Worm (Caenorhabditis elegans) whole organism, L3 larva: ENCODE measurements around the gene zag-1.

Experiments
- R02D3.7 ChIP-seq: fragments of 150-350 bp; optimal IDR thresholded peaks from 2 replicates; lab custom pipeline; 2014; ENCODE audit warnings: missing biosample characterization, missing genetic modification characterization
- ZK546.5 ChIP-seq: sonication (generic microtip); optimal IDR thresholded peaks from 2 replicates; lab custom pipeline; 2017; ENCODE audit warnings: missing biosample characterization, missing genetic modification characterization
- aly-2 ChIP-seq: fragments of 150-350 bp; optimal IDR thresholded peaks from 2 replicates; lab custom pipeline; 2014; ENCODE audit warnings: missing biosample characterization, missing genetic modification characterization
- ama-1 ChIP-seq: fragments of 150-350 bp; optimal IDR thresholded peaks from 2 replicates; lab custom pipeline; 2018
- ceh-16 ChIP-seq: sonication (generic microtip); optimal IDR thresholded peaks from 2 replicates; lab custom pipeline; 2017; ENCODE audit warnings: missing biosample characterization, missing genetic modification characterization
- ceh-82 ChIP-seq: fragments of 150-350 bp; optimal IDR thresholded peaks from 2 replicates; lab custom pipeline; 2014; ENCODE audit warnings: missing biosample characterization, missing genetic modification characterization
- ceh-9 ChIP-seq: sonication (generic microtip); optimal IDR thresholded peaks from 2 replicates; lab custom pipeline; 2018; ENCODE audit warnings: missing biosample characterization, missing genetic modification characterization
- egl-27 ChIP-seq: sonication (generic microtip); optimal IDR thresholded peaks from 4 replicates; lab custom pipeline; 2017; ENCODE audit warnings: missing biosample characterization, missing genetic modification reagents, missing genetic modification characterization
- egl-5 ChIP-seq: fragments of 150-350 bp; optimal IDR thresholded peaks from 2 replicates; lab custom pipeline; 2017; ENCODE audit warnings: missing biosample characterization, missing genetic modification reagents, missing genetic modification characterization, inconsistent platforms
- elt-2 ChIP-seq: sonication (generic microtip); optimal IDR thresholded peaks from 2 replicates; lab custom pipeline; 2016; ENCODE audit warnings: missing genetic modification reagents, mild to moderate bottlenecking, missing genetic modification characterization, missing compliant biosample characterization
- elt-3 ChIP-seq, 3 experiments: fragments of 150-350 bp in 1 of 3; sonication (generic microtip) in 2 of 3; optimal IDR thresholded peaks; 2 replicates in 2 of 3; 4 replicates in 1 of 3; lab custom pipeline; 2014 to 2017; ENCODE audit warnings: missing biosample characterization in 3 of 3, missing genetic modification characterization in 3 of 3
- fkh-10 ChIP-seq: sonication (generic microtip); optimal IDR thresholded peaks from 2 replicates; lab custom pipeline; 2017; ENCODE audit warnings: missing biosample characterization, missing genetic modification reagents, missing genetic modification characterization
- fkh-2 ChIP-seq: fragments of 150-350 bp; optimal IDR thresholded peaks from 2 replicates; lab custom pipeline; 2014; ENCODE audit warnings: missing biosample characterization, missing genetic modification reagents, missing genetic modification characterization
- fos-1 ChIP-seq: fragments of 150-350 bp; optimal IDR thresholded peaks from 2 replicates; lab custom pipeline; 2014; ENCODE audit warnings: missing biosample characterization, missing genetic modification characterization
- jun-1 ChIP-seq: fragments of 150-350 bp; optimal IDR thresholded peaks from 2 replicates; lab custom pipeline; 2014; ENCODE audit warnings: missing biosample characterization, missing genetic modification reagents, missing genetic modification characterization
- lsy-12 ChIP-seq: sonication (generic microtip); optimal IDR thresholded peaks from 2 replicates; lab custom pipeline; 2016; ENCODE audit warnings: mild to moderate bottlenecking, missing genetic modification characterization, missing compliant biosample characterization
- mml-1 ChIP-seq: fragments of 150-350 bp; sonication (generic microtip); optimal IDR thresholded peaks from 3 replicates; lab custom pipeline; 2014; ENCODE audit warnings: missing biosample characterization, missing genetic modification characterization
- nhr-12 ChIP-seq: fragments of 150-350 bp; optimal IDR thresholded peaks from 2 replicates; lab custom pipeline; 2014; ENCODE audit warnings: missing biosample characterization, missing genetic modification characterization
- nhr-237 ChIP-seq: fragments of 150-350 bp; optimal IDR thresholded peaks from 2 replicates; lab custom pipeline; 2014; ENCODE audit warnings: missing biosample characterization, missing genetic modification characterization
- nhr-25 ChIP-seq: sonication (generic microtip); optimal IDR thresholded peaks from 2 replicates; lab custom pipeline; 2017; ENCODE audit warnings: missing biosample characterization, missing genetic modification characterization
- nhr-28 ChIP-seq: fragments of 150-350 bp; optimal IDR thresholded peaks from 2 replicates; lab custom pipeline; 2014; ENCODE audit warnings: missing biosample characterization, missing genetic modification characterization
- nhr-43 ChIP-seq: sonication (generic microtip); optimal IDR thresholded peaks from 2 replicates; lab custom pipeline; 2016; ENCODE audit warnings: mild to moderate bottlenecking, missing genetic modification characterization, missing compliant biosample characterization; ENCODE audit not compliant: poor library complexity, severe bottlenecking
- pha-4 ChIP-seq: fragments of 150-350 bp; optimal IDR thresholded peaks from 2 replicates; lab custom pipeline; 2014; ENCODE audit warnings: missing biosample characterization, missing genetic modification reagents, missing genetic modification characterization
- pqm-1 ChIP-seq: fragments of 150-350 bp; optimal IDR thresholded peaks from 2 replicates; lab custom pipeline; 2017; ENCODE audit warnings: missing biosample characterization, missing genetic modification characterization, inconsistent platforms
- tbx-2 ChIP-seq: sonication (generic microtip); optimal IDR thresholded peaks from 2 replicates; lab custom pipeline; 2016; ENCODE audit warnings: mild to moderate bottlenecking, missing genetic modification characterization, missing compliant biosample characterization
- unc-39 ChIP-seq: sonication (generic microtip); optimal IDR thresholded peaks from 4 replicates; lab custom pipeline; 2017; ENCODE audit warnings: missing biosample characterization, missing genetic modification characterization
- zag-1 ChIP-seq: fragments of 150-350 bp; optimal IDR thresholded peaks from 2 replicates; lab custom pipeline; 2014; ENCODE audit warnings: missing biosample characterization, missing genetic modification characterization

Gene zag-1

ce11 chrIV:3894770-3895169, 39.1 kb downstream of the zag-1 start, which contains the start of gene dct-8:
Gene dct-8 (plus strand): TSS chrIV:3895070.
- TF ChIP-seq fos-1 (tag; lab: Kevin White, UChicago) (no peak), nhr-43 (tag; lab: Kevin White, UChicago) (no peak)

- TF ChIP-seq ceh-82 (tag; lab: Kevin White, UChicago) (no peak), tbx-2 (tag; lab: Kevin White, UChicago) (no peak), jun-1 (tag; lab: Kevin White, UChicago) (peak; percentile 98), mml-1 (tag; lab: Kevin White, UChicago) (no peak), aly-2 (no peak), egl-27 (tag; lab: Kevin White, UChicago) (peak; percentile 92), fos-1 (tag; lab: Kevin White, UChicago) (peak; percentile 82), elt-2 (peak; percentile 100), pqm-1 (tag; lab: Kevin White, UChicago) (peak; percentile 100), pha-4 (tag; lab: Kevin White, UChicago) (peak; percentile 91)
These were observed 44.3 kb downstream of the zag-1 start, which contains the start of gene srz-62 for ce11 chrIV:3899719-3900554. Gene srz-62 (plus strand): TSS chrIV:3900504.

ce11 chrIV:3902955-3903354, 47.3 kb downstream of the zag-1 start, which contains the start of gene F56D6.6:
Gene F56D6.6 (plus strand): TSS chrIV:3903255.
- TF ChIP-seq lsy-12 (no peak), nhr-12 (tag; lab: Kevin White, UChicago) (no peak), ceh-9 (tag; lab: Kevin White, UChicago) (no peak), fos-1 (tag; lab: Kevin White, UChicago) (no peak), elt-2 (no peak), nhr-43 (tag; lab: Kevin White, UChicago) (no peak), elt-3 (tag; optimal IDR thresholded peaks at IDR 0.05; lab: Kevin White, UChicago) (no peak), tbx-2 (tag; lab: Kevin White, UChicago) (no peak)

ce11 chrIV:3904620-3905019, 49.0 kb downstream of the zag-1 start, which contains the start of gene F56D6.21:
Gene F56D6.21 (plus strand): TSS chrIV:3904920.
- TF ChIP-seq unc-39 (tag; lab: Kevin White, UChicago), result no peak
- no peak for TF ChIP-seq mml-1 (tag; lab: Kevin White, UChicago)
- TF ChIP-seq ceh-16, result no peak
- no peak for TF ChIP-seq egl-5 (tag; lab: Kevin White, UChicago)
- no peak for TF ChIP-seq fkh-10 (GFP tag; lab: Kevin White, UChicago)
- TF ChIP-seq nhr-25 (tag; lab: Kevin White, UChicago), result no peak
- no peak for TF ChIP-seq ZK546.5
- TF ChIP-seq nhr-28 (tag; lab: Kevin White, UChicago), result no peak
- no peak for TF ChIP-seq elt-3 (tag; optimal IDR thresholded peaks at IDR 0.05; lab: Kevin White, UChicago)
- no peak for TF ChIP-seq nhr-237
- TF ChIP-seq pha-4 (tag; lab: Kevin White, UChicago), result no peak

- no peak for TF ChIP-seq fkh-10 (GFP tag; lab: Kevin White, UChicago)
These were observed 50.8 kb downstream of the zag-1 start, which contains the start of gene F56D6.11 for ce11 chrIV:3906393-3906792. Gene F56D6.11 (minus strand): TSS chrIV:3906493.

- TF ChIP-seq ceh-16 (no peak), elt-2 (no peak), R02D3.7 (no peak), mml-1 (tag; lab: Kevin White, UChicago) (no peak), fkh-2 (no peak), fos-1 (tag; lab: Kevin White, UChicago) (no peak), elt-3 (tag; optimal IDR thresholded peaks at IDR 0.05; lab: Kevin White, UChicago) (no peak), ceh-9 (tag; lab: Kevin White, UChicago) (no peak), zag-1 (tag; lab: Kevin White, UChicago) (no peak), tbx-2 (tag; lab: Kevin White, UChicago) (no peak), ama-1 (no peak), nhr-28 (tag; lab: Kevin White, UChicago) (no peak)
These were observed 52.0 kb downstream of the zag-1 start, which contains the start of the genes F56D6.22 and F56D6.12 for ce11 chrIV:3907506-3908188. Gene F56D6.22 (minus strand): TSS chrIV:3907606. Gene F56D6.12 (plus strand): TSS chrIV:3908138.
